Worm (Caenorhabditis elegans): ENCODE measurements around the gene F40F8.12.

ce11 chrII:11162390-11162789 lies 32.8 kb downstream of the F40F8.12 start, which contains the start of gene ptr-13:
- TF ChIP-seq dao-5 (tag; optimal IDR thresholded peaks at IDR 0.05) (no peak), him-1 (tag; optimal IDR thresholded peaks at IDR 0.05) (no peak), W03F9.2 (tag; optimal IDR thresholded peaks at IDR 0.05) (no peak)

Measured in whole organism, L4/young adult.